Fruit fly (Drosophila melanogaster) S2 (cell line): ENCODE measurements around the gene CG42337.

Experiments used
- CG8478 ChIP-seq: fragments of >200 bp; optimal IDR thresholded peaks from 2 replicates; lab custom pipeline; 2018
- CTCF ChIP-seq, 2 experiments: fragments of >200 bp; optimal IDR thresholded peaks; 2 replicates each; lab custom pipeline; 2018

- no peak for TF ChIP-seq CG8478 (lab: Kevin White, UChicago)
- no peak for TF ChIP-seq CTCF (optimal IDR thresholded peaks at IDR 0.05; lab: Kevin White, UChicago)
Measured at dm6 chr3L:21206486-21206885, 13.3 kb upstream of the CG42337 start.
